Worm (Caenorhabditis elegans) whole organism, L1 larva: Measurements from ENCODE around the gene bath-19.

Experiments
- C16A3.4 ChIP-seq: fragments of 150-350 bp; optimal IDR thresholded peaks from 2 replicates; lab custom pipeline; 2014; ENCODE audit warnings: missing biosample characterization, missing genetic modification characterization
- blmp-1 ChIP-seq: fragments of 150-350 bp; optimal IDR thresholded peaks from 2 replicates; lab custom pipeline; 2014; ENCODE audit warnings: missing biosample characterization, missing genetic modification characterization
- fkh-10 ChIP-seq: sonication (generic microtip); optimal IDR thresholded peaks from 2 replicates; lab custom pipeline; 2017; ENCODE audit warnings: missing biosample characterization, missing genetic modification reagents, missing genetic modification characterization
- fkh-8 ChIP-seq: sonication (generic microtip); optimal IDR thresholded peaks from 2 replicates; lab custom pipeline; 2016; ENCODE audit warnings: mild to moderate bottlenecking, missing genetic modification characterization, missing compliant biosample characterization
- lsy-2 ChIP-seq, 2 experiments: fragments of 150-350 bp; optimal IDR thresholded peaks; 2 replicates each; lab custom pipeline; 2014; ENCODE audit warnings: missing biosample characterization in 2 of 2, missing genetic modification characterization in 2 of 2
- nhr-237 ChIP-seq: fragments of 150-350 bp; optimal IDR thresholded peaks from 2 replicates; lab custom pipeline; 2014; ENCODE audit warnings: missing biosample characterization, missing genetic modification characterization
- rnt-1 ChIP-seq: sonication (generic microtip); optimal IDR thresholded peaks from 2 replicates; lab custom pipeline; 2016; ENCODE audit warnings: mild to moderate bottlenecking, missing genetic modification characterization, moderate library complexity, missing compliant biosample characterization
- unc-130 ChIP-seq: fragments of 150-350 bp; optimal IDR thresholded peaks from 2 replicates; lab custom pipeline; 2017; ENCODE audit warnings: missing biosample characterization, missing genetic modification characterization, inconsistent platforms
- unc-62 ChIP-seq: fragments of 150-350 bp; optimal IDR thresholded peaks from 2 replicates; lab custom pipeline; 2014; ENCODE audit warnings: missing biosample characterization, missing genetic modification reagents, missing genetic modification characterization

ce11 chrII:1989010-1989409 lies 50.2 kb downstream of the bath-19 start, which contains the start of gene math-44:
- no peak for TF ChIP-seq fkh-10 (GFP tag; lab: Kevin White, UChicago)
- TF ChIP-seq C16A3.4 (tag; lab: Kevin White, UChicago): no peak
- TF ChIP-seq blmp-1 (tag; lab: Kevin White, UChicago): no peak
- TF ChIP-seq rnt-1 (tag; lab: Kevin White, UChicago): no peak
- no peak for TF ChIP-seq lsy-2 (tag; optimal IDR thresholded peaks at IDR 0.05; lab: Kevin White, UChicago)
- no peak for TF ChIP-seq unc-62 (GFP tag; lab: Kevin White, UChicago)
- no peak for TF ChIP-seq fkh-8 (tag; lab: Kevin White, UChicago)
- TF ChIP-seq unc-130: no peak
- TF ChIP-seq nhr-237: no peak
